Worm (Caenorhabditis elegans) whole organism, L4 larva: ENCODE measurements around the gene W02D7.11.

ENCODE experiments used
- F26F4.8 ChIP-seq: fragments of 200-800 bp; sonication (Bioruptor generic); conservative IDR thresholded peaks from 2 replicates; pipeline ENCODE4 v1.3.6; 2022; ENCODE audit warnings: missing genetic modification characterization, missing compliant biosample characterization
- F44E2.7 ChIP-seq: fragments of 200-800 bp; sonication (Bioruptor generic); IDR thresholded peaks from 2 replicates; pipeline ENCODE4 v2.1.2; 2022; ENCODE audit warnings: missing genetic modification characterization, missing compliant biosample characterization
- T26A8.4 ChIP-seq: fragments of 200-800 bp; sonication (Bioruptor generic); IDR thresholded peaks from 2 replicates; pipeline ENCODE4 v1.3.6; 2022; ENCODE audit warnings: missing genetic modification characterization, missing compliant biosample characterization
- Y105C5A.15 ChIP-seq: fragments of 200-800 bp; sonication (Bioruptor generic); IDR thresholded peaks from 2 replicates; pipeline ENCODE4 v1.3.6; 2022; ENCODE audit warnings: missing genetic modification characterization, missing compliant biosample characterization
- Y75B8A.6 ChIP-seq: fragments of 200-800 bp; sonication (Bioruptor generic); IDR thresholded peaks from 2 replicates; pipeline ENCODE4 v1.3.6; 2022; ENCODE audit warnings: missing genetic modification reagents, missing genetic modification characterization, missing compliant biosample characterization
- ZK337.2 ChIP-seq: fragments of 200-800 bp; sonication (Bioruptor generic); IDR thresholded peaks from 2 replicates; pipeline ENCODE4 v1.3.6; 2022; ENCODE audit warnings: missing genetic modification reagents, missing genetic modification characterization, missing compliant biosample characterization
- aha-1 ChIP-seq: fragments of 150-350 bp; peaks from one replicate; lab custom pipeline; 2014; ENCODE audit warnings: missing biosample characterization, missing genetic modification characterization
- ceh-32 ChIP-seq: sonication (generic microtip); optimal IDR thresholded peaks from 2 replicates; lab custom pipeline; 2016; ENCODE audit warnings: mild to moderate bottlenecking, missing genetic modification characterization, missing compliant biosample characterization; ENCODE audit not compliant: poor library complexity
- ceh-82 ChIP-seq: sonication (generic microtip); optimal IDR thresholded peaks from 2 replicates; lab custom pipeline; 2017; ENCODE audit warnings: missing biosample characterization, missing genetic modification characterization
- cey-2 ChIP-seq: sonication (generic microtip); optimal IDR thresholded peaks from 3 replicates; lab custom pipeline; 2017; ENCODE audit warnings: missing genetic modification characterization, mild to moderate bottlenecking, missing compliant biosample characterization, antibody characterized with exemption, borderline replicate concordance; ENCODE audit not compliant: insufficient read depth
- daf-16 ChIP-seq, 3 experiments: sonication (generic microtip); optimal IDR thresholded peaks; 2 replicates each; lab custom pipeline; 2016 to 2017; ENCODE audit warnings: missing genetic modification characterization in 3 of 3, missing genetic modification reagents in 3 of 3, mild to moderate bottlenecking in 2 of 3, missing compliant biosample characterization in 2 of 3, missing biosample characterization in 1 of 3, moderate library complexity in 1 of 3
- dmd-6 ChIP-seq: fragments of 200-800 bp; sonication (Bioruptor generic); IDR thresholded peaks from 2 replicates; pipeline ENCODE4 v1.3.6; 2022; ENCODE audit warnings: missing genetic modification reagents, missing genetic modification characterization, missing compliant biosample characterization
- dmd-8 ChIP-seq: fragments of 200-800 bp; sonication (Bioruptor generic); IDR thresholded peaks from 2 replicates; pipeline ENCODE4 v1.3.6; 2022; ENCODE audit warnings: missing genetic modification characterization, missing compliant biosample characterization
- dmd-9 ChIP-seq: fragments of 200-800 bp; sonication (Bioruptor generic); IDR thresholded peaks from 2 replicates; pipeline ENCODE4 v1.3.6; 2022; ENCODE audit warnings: missing genetic modification reagents, missing genetic modification characterization, missing compliant biosample characterization
- dve-1 ChIP-seq: sonication (generic microtip); optimal IDR thresholded peaks from 2 replicates; lab custom pipeline; 2017; ENCODE audit warnings: antibody characterized with exemption, mild to moderate bottlenecking, missing genetic modification characterization, missing compliant biosample characterization; ENCODE audit not compliant: insufficient read depth
- egl-43 ChIP-seq: fragments of 200-800 bp; sonication (Bioruptor generic); IDR thresholded peaks from 2 replicates; pipeline ENCODE4 v1.3.6; 2022; ENCODE audit warnings: missing genetic modification reagents, missing genetic modification characterization, missing compliant biosample characterization
- hif-1 ChIP-seq, 2 experiments: sonication (generic microtip); optimal IDR thresholded peaks; 2 replicates each; lab custom pipeline; 2016 to 2017; ENCODE audit warnings: missing compliant biosample characterization in 2 of 2, missing genetic modification characterization in 2 of 2, missing genetic modification reagents in 2 of 2, missing genotype in 2 of 2, mild to moderate bottlenecking in 1 of 2
- hlh-11 ChIP-seq: fragments of 200-800 bp; sonication (Bioruptor generic); optimal IDR thresholded peaks from 2 replicates; lab custom pipeline; 2018; ENCODE audit warnings: mild to moderate bottlenecking, missing genetic modification characterization, missing compliant biosample characterization
- hmg-1.1 ChIP-seq: fragments of 200-800 bp; sonication (Bioruptor generic); IDR thresholded peaks from 2 replicates; pipeline ENCODE4 v1.3.6; 2022; ENCODE audit warnings: missing genetic modification reagents, missing genetic modification characterization, missing compliant biosample characterization
- madf-5 ChIP-seq, 2 experiments: fragments of 200-800 bp; sonication (Bioruptor generic); IDR thresholded peaks; 2 replicates each; pipeline ENCODE4 v1.3.6; 2022; ENCODE audit warnings: missing compliant biosample characterization in 2 of 2, missing genetic modification characterization in 2 of 2
- madf-9 ChIP-seq: fragments of 200-800 bp; sonication (Bioruptor generic); conservative IDR thresholded peaks from 2 replicates; pipeline ENCODE4 v1.3.6; 2022; ENCODE audit warnings: missing genetic modification reagents, missing genetic modification characterization, missing compliant biosample characterization
- mep-1 ChIP-seq: fragments of 150-350 bp; sonication (generic microtip); optimal IDR thresholded peaks from 3 replicates; lab custom pipeline; 2014; ENCODE audit warnings: missing biosample characterization, missing genetic modification characterization
- nhr-10 ChIP-seq: fragments of 150-350 bp; optimal IDR thresholded peaks from 2 replicates; lab custom pipeline; 2014; ENCODE audit warnings: missing biosample characterization, missing genetic modification characterization
- nhr-28 ChIP-seq: fragments of 150-350 bp; optimal IDR thresholded peaks from 2 replicates; lab custom pipeline; 2014; ENCODE audit warnings: missing biosample characterization, missing genetic modification characterization
- nhr-77 ChIP-seq: fragments of 150-350 bp; optimal IDR thresholded peaks from 2 replicates; lab custom pipeline; 2014; ENCODE audit warnings: missing biosample characterization, missing genetic modification characterization
- pqm-1 ChIP-seq: sonication (generic microtip); optimal IDR thresholded peaks from 2 replicates; lab custom pipeline; 2017; ENCODE audit warnings: missing biosample characterization, missing genetic modification characterization
- set-16 ChIP-seq: fragments of 200-800 bp; sonication (Bioruptor generic); IDR thresholded peaks from 2 replicates; pipeline ENCODE4 v1.3.6; 2022; ENCODE audit warnings: missing genetic modification reagents, missing genetic modification characterization, missing compliant biosample characterization
- snpc-1.2 ChIP-seq: fragments of 200-800 bp; sonication (Bioruptor generic); IDR thresholded peaks from 2 replicates; pipeline ENCODE4 v1.3.6; 2022; ENCODE audit warnings: missing genetic modification reagents, missing genetic modification characterization, missing compliant biosample characterization
- unc-130 ChIP-seq: sonication (generic microtip); optimal IDR thresholded peaks from 2 replicates; lab custom pipeline; 2016; ENCODE audit warnings: missing genetic modification reagents, missing genetic modification characterization, missing compliant biosample characterization
- unc-39 ChIP-seq: sonication (generic microtip); optimal IDR thresholded peaks from 2 replicates; lab custom pipeline; 2017; ENCODE audit warnings: missing biosample characterization, missing genetic modification characterization
- unc-62 ChIP-seq, 3 experiments: fragments of 150-350 bp in 1 of 3; sonication (generic microtip); optimal IDR thresholded peaks in 2 of 3; peaks in 1 of 3; 1 replicate in 1 of 3; 2 replicates in 2 of 3; lab custom pipeline; 2014 to 2017; ENCODE audit warnings: missing biosample characterization in 3 of 3, missing genetic modification characterization in 3 of 3, missing genetic modification reagents in 3 of 3, missing genotype in 1 of 3
- vab-7 ChIP-seq: fragments of 200-800 bp; sonication (Bioruptor generic); IDR thresholded peaks from 2 replicates; pipeline ENCODE4 v1.3.6; 2022; ENCODE audit warnings: missing genetic modification reagents, missing genetic modification characterization, missing compliant biosample characterization
- zip-2 ChIP-seq: fragments of 150-350 bp; optimal IDR thresholded peaks from 2 replicates; lab custom pipeline; 2014; ENCODE audit warnings: missing biosample characterization, missing genetic modification characterization
- ztf-11 ChIP-seq: fragments of 150-350 bp; optimal IDR thresholded peaks from 2 replicates; lab custom pipeline; 2014; ENCODE audit warnings: missing biosample characterization, missing genetic modification characterization

W02D7.11 gene

ce11 chrV:8285455-8285854 is 18.9 kb downstream of the W02D7.11 start:
- TF ChIP-seq nhr-77 (tag; lab: Kevin White, UChicago): no peak
- peak; percentile 58; the same call in 1 of the 2 replicates for TF ChIP-seq dmd-6 (GFP tag; lab: Robert Waterston, UW)
- TF ChIP-seq unc-130: no peak
- TF ChIP-seq dmd-8 (GFP tag; lab: Robert Waterston, UW): no peak
- TF ChIP-seq T26A8.4 (GFP tag; lab: Robert Waterston, UW): no peak
- no peak for TF ChIP-seq dmd-9 (GFP tag; lab: Robert Waterston, UW)
- TF ChIP-seq nhr-28 (tag; lab: Kevin White, UChicago): peak; percentile 26
- no peak for TF ChIP-seq F44E2.7
- no peak for TF ChIP-seq set-16
- TF ChIP-seq, all 104 proteins: peak for 2

ce11 chrV:8284800-8285199 is 19.5 kb downstream of the W02D7.11 start, which contains the start of gene slc-17.5:
Gene slc-17.5, minus strand, starts transcription at chrV:8284900.
- TF ChIP-seq unc-62 (GFP tag; optimal IDR thresholded peaks at IDR 0.05 in 1 of 2; lab: Kevin White, UChicago) (peak in 1 of 2 experiments; percentile 78), unc-62 (tag; optimal IDR thresholded peaks at IDR 0.05; lab: Kevin White, UChicago) (no peak), nhr-10 (tag; lab: Kevin White, UChicago) (no peak)

ce11 chrV:8282933-8283332 is 21.4 kb downstream of the W02D7.11 start:
- TF ChIP-seq aha-1 (tag; lab: Kevin White, UChicago) (peak; percentile 62), dmd-6 (GFP tag; lab: Robert Waterston, UW) (peak; percentile 16; the same call in 1 of the 2 replicates), F26F4.8 (GFP tag; lab: Robert Waterston, UW) (no peak)

- TF ChIP-seq Y75B8A.6: no peak
- no peak for TF ChIP-seq nhr-77 (tag; lab: Kevin White, UChicago)
- TF ChIP-seq mep-1: no peak
- TF ChIP-seq egl-43 (GFP tag; lab: Robert Waterston, UW): no peak
- TF ChIP-seq zip-2 (tag; lab: Kevin White, UChicago): no peak
- no peak for TF ChIP-seq snpc-1.2 (GFP tag; lab: Robert Waterston, UW)
- TF ChIP-seq aha-1 (tag; lab: Kevin White, UChicago): peak; percentile 81
Measured at ce11 chrV:8281646-8282045, 22.7 kb downstream of the W02D7.11 start.

ce11 chrV:8280770-8281169 is 23.5 kb downstream of the W02D7.11 start, which contains the start of gene str-135:
Gene str-135, minus strand, starts transcription at chrV:8280870.
- TF ChIP-seq dmd-6 (GFP tag; lab: Robert Waterston, UW) (no peak), vab-7 (no peak)

- TF ChIP-seq egl-43 (GFP tag; lab: Robert Waterston, UW) (no peak), unc-62 (GFP tag; optimal IDR thresholded peaks at IDR 0.05 in 1 of 2; lab: Kevin White, UChicago) (peak in 1 of 2 experiments; percentile 9), unc-62 (tag; optimal IDR thresholded peaks at IDR 0.05; lab: Kevin White, UChicago) (no peak), ceh-32 (tag; lab: Kevin White, UChicago) (no peak)
Measured at ce11 chrV:8278830-8279229, 25.5 kb downstream of the W02D7.11 start, which contains the start of gene str-136. Gene str-136, minus strand, starts transcription at chrV:8278930.

- no peak for TF ChIP-seq ceh-82 (tag; lab: Kevin White, UChicago)
- no peak for TF ChIP-seq madf-5 (GFP tag; IDR thresholded peaks at IDR 0.05; lab: Robert Waterston, UW)
- TF ChIP-seq hlh-11: peak; percentile 41
- TF ChIP-seq dmd-6 (GFP tag; lab: Robert Waterston, UW): peak; percentile 26; the same call in 1 of the 2 replicates
- TF ChIP-seq dmd-9 (GFP tag; lab: Robert Waterston, UW): no peak
- no peak for TF ChIP-seq hmg-1.1
- TF ChIP-seq Y105C5A.15: no peak
- no peak for TF ChIP-seq unc-39 (tag; lab: Kevin White, UChicago)
- peak; percentile 71 for TF ChIP-seq pqm-1 (tag; lab: Kevin White, UChicago)
- peak; percentile 42 for TF ChIP-seq nhr-77 (tag; lab: Kevin White, UChicago)
- no peak for TF ChIP-seq ZK337.2 (GFP tag; lab: Robert Waterston, UW)
- no peak for TF ChIP-seq daf-16 (GFP tag; optimal IDR thresholded peaks at IDR 0.05; lab: Kevin White, UChicago)
- TF ChIP-seq daf-16 (tag; optimal IDR thresholded peaks at IDR 0.05; lab: Kevin White, UChicago): peak; percentile 62
- TF ChIP-seq ztf-11 (tag; lab: Kevin White, UChicago): no peak
- TF ChIP-seq dmd-8 (GFP tag; lab: Robert Waterston, UW): no peak
- no peak for TF ChIP-seq cey-2 (tag; lab: Kevin White, UChicago)
- no peak for TF ChIP-seq madf-9 (GFP tag; lab: Robert Waterston, UW)
- peak; percentile 57 for TF ChIP-seq nhr-28 (tag; lab: Kevin White, UChicago)
- TF ChIP-seq hif-1 (tag; optimal IDR thresholded peaks at IDR 0.05; lab: Kevin White, UChicago): no peak
- peak; percentile 69 for TF ChIP-seq aha-1 (tag; lab: Kevin White, UChicago)
- TF ChIP-seq dve-1 (tag; lab: Kevin White, UChicago): peak; percentile 59
Measured at ce11 chrV:8271995-8272394, 32.3 kb downstream of the W02D7.11 start, which contains the start of gene asp-5. Gene asp-5, plus strand, starts transcription at chrV:8272385.
